Fruit fly (Drosophila melanogaster): ENCODE measurements around the gene JMJD5.

DNA sequence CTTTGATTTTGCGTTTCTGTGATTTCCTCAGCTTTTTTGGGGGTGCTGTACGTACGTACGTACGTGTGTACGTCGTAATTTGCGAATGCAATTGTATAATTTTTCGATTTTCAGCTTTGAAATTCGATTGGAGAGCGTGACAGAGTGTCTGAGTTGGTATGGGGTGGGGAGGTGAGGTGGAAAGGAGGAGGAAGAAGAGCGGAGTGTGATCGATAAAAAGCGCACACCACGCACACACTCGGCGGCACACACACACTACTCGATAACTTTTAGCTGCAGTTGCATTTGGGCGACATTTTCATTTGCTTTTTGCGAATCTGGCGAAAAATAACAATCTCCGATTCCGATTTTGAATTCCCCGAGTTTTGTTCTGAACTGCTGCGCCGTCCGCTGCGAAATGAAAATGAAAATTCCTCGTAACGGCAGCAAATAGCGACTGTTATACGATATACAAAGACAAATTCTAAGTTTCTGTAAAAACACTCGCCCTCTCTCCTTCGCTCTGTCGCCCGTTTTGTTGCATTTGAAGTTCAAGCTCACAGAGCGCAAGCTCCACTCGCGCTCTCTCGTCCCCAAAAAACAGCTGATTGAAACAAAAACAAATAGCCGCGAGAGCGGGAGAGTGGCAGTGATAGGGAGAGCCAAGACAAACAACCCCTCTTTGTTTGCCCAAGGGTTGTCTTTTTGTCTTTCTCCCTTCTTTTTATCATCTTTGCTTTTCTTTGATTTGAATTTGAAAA, 40.5 kb upstream of the JMJD5 start, which contains the start of gene CG13907:
- TF ChIP-seq lola (GFP tag; optimal IDR thresholded peaks at IDR 0.05) (no peak), rgr (GFP tag; optimal IDR thresholded peaks at IDR 0.05) (peak; percentile 31), h (GFP tag; optimal IDR thresholded peaks at IDR 0.05) (no peak), usp (GFP tag; optimal IDR thresholded peaks at IDR 0.05) (no peak), Hr78 (GFP tag; optimal IDR thresholded peaks at IDR 0.05) (no peak), psq (GFP tag; optimal IDR thresholded peaks at IDR 0.05) (no peak), foxo (GFP tag; optimal IDR thresholded peaks at IDR 0.05) (no peak), Jra (GFP tag; optimal IDR thresholded peaks at IDR 0.05) (no peak)

Data from whole organism, wandering third instar larva.